Fruit fly (Drosophila melanogaster) S2 (cell line): ENCODE data around the gene TBC1d7.

Experiments used
- CG8478 ChIP-seq: fragments of >200 bp; optimal IDR thresholded peaks from 2 replicates; lab custom pipeline; 2018
- CTCF ChIP-seq, 2 experiments: fragments of >200 bp; optimal IDR thresholded peaks; 2 replicates each; lab custom pipeline; 2018

The TBC1d7 gene

DNA sequence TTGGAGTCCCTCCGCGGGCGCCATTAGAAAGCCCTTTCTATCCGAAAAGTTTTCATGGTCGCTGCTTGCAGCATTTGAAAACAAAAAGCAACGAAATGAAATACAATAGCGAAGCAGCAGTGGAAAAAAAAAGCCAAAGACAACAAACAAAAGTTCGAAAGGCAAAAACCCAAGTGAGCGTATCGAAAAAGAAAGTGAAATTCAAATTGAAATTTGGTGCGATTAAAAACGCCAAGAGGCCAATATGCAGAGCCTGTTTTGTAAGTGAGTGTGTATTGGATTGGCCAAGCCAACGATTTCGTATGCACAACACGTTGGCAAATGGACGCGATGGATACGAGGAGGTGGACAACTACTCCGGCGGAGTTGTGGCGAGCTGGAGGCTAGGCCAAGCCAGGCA lies 41.2 kb downstream of the TBC1d7 start:
- no peak for TF ChIP-seq CTCF (optimal IDR thresholded peaks at IDR 0.05; lab: Kevin White, UChicago)
- no peak for TF ChIP-seq CG8478 (lab: Kevin White, UChicago)

DNA sequence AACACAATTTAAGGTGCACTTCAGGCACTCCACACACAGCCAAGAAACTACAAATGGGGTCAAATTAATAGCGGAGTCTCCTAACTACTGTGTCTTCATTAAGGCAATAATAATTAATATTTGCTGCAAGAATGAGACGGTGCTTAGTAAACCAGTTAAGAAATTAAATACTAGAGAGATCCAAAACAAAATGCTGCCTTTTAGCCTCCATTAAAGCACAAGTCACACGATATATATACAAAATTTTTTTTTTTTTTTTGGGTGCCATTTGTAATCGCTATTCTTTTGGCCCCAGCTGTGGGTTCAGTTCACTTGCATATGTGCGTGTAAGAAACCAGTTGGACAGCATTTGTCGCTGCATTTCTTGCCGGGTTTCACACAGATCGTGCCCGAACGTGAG lies 41.9 kb downstream of the TBC1d7 start:
- no peak for TF ChIP-seq CTCF (optimal IDR thresholded peaks at IDR 0.05; lab: Kevin White, UChicago)
- TF ChIP-seq CG8478 (lab: Kevin White, UChicago) = no peak

DNA sequence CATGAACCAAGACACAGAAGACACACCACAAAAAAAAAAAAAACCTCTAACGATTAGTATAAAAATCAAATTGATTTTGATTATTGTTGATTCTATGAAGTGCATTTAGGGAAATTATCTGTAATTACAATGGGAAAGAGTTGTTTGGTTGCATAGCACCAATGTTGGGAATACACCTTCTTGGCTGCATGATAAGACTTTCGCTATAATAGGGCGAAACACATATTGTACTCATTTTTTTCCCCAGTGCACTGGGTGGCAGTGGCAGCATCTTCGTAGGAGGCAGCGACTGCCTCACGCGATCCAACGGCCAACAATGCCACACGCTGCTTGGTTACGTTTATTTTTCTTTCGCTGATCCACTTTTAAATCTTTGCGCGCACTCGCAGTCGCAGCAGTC lies 42.5 kb downstream of the TBC1d7 start:
- TF ChIP-seq CTCF (optimal IDR thresholded peaks at IDR 0.05; lab: Kevin White, UChicago) = no peak
- no peak for TF ChIP-seq CG8478 (lab: Kevin White, UChicago)

DNA sequence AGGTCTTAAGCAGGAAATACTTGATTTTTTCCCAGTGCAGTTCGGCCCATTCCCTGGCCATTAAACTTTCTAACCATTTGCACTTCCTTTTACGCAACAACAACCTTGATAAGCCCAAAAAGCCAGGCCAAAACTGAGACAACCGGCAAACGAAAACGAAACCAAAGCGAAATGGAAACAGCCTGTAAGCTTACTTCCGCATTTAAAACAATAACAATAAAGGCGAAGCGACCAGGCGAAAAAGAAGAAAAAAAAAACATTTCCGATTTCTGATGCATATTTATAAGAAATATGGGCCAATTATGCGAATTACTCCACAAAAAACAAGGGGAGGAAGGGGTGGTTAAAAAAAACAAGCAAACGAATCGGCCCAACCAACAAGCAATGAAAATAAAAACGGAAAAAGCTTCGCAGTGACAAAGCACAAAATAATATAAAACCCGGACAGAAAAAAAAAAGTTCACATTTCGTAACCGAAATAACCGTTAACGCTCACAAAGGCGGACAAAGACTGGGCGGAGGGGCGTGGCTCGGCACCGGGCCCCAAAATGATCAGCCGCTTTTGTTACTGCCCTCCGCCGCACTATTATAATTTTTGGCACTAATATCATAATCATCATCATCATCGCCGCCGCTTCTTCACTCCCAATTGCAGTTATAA lies 43.8 kb downstream of the TBC1d7 start:
- TF ChIP-seq CG8478 (lab: Kevin White, UChicago) = no peak
- TF ChIP-seq CTCF (optimal IDR thresholded peaks at IDR 0.05; lab: Kevin White, UChicago) = no peak

DNA sequence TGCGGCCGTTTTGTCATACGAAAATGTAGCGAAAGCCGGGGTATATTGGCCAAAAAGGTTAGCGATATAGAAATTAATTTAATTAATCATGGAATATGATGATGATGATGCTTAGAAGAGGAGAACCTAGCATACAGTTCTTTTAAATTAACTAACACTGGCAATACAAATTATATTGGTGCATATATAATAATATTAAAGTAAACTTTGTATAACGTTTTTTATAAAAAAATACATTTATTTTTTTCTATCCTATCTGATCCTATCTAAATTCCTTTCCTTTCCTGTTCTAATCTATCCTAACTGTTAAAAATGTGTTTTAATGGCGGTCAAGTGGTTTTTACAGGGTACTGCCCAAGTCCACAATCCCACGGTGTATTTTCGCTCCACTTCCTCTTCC lies 44.4 kb downstream of the TBC1d7 start:
- TF ChIP-seq CTCF (optimal IDR thresholded peaks at IDR 0.05; lab: Kevin White, UChicago) = no peak
- no peak for TF ChIP-seq CG8478 (lab: Kevin White, UChicago)

- TF ChIP-seq CG8478 (lab: Kevin White, UChicago) (no peak), CTCF (optimal IDR thresholded peaks at IDR 0.05; lab: Kevin White, UChicago) (no peak)
Observed at dm6 chr3R:24206341-24207114, 45.0 kb downstream of the TBC1d7 start.
